Fruit fly (Drosophila melanogaster) whole organism, embryonic: ENCODE results near the gene Ir93a.
A peak's percentile ranks its signal among the peaks of the same experiment; 100 is the strongest.

Source experiments
- Ada2b ChIP-seq: fragments of 200-800 bp; sonication (Bioruptor generic); IDR thresholded peaks from 2 replicates; pipeline ENCODE4 v1.3.6; 2022; ENCODE audit warnings: missing biosample characterization, missing genetic modification characterization
- CG10274 ChIP-seq: fragments of 200-800 bp; sonication (Bioruptor generic); optimal IDR thresholded peaks from 3 replicates; lab custom pipeline; 2017; ENCODE audit warnings: missing biosample characterization, mild to moderate bottlenecking, missing genetic modification characterization
- CG10565 ChIP-seq: fragments of 200-800 bp; sonication (Bioruptor generic); optimal IDR thresholded peaks from 3 replicates; lab custom pipeline; 2016; ENCODE audit warnings: missing biosample characterization, mild to moderate bottlenecking, missing genetic modification characterization
- CG10979 ChIP-seq: fragments of 200-800 bp; sonication (Bioruptor generic); optimal IDR thresholded peaks from 2 replicates; lab custom pipeline; 2018; ENCODE audit warnings: missing biosample characterization, mild to moderate bottlenecking, missing genetic modification characterization, moderate library complexity
- CG11093 ChIP-seq: fragments of 200-800 bp; sonication (Bioruptor generic); IDR thresholded peaks from 3 replicates; pipeline ENCODE4 v1.3.6; 2022; ENCODE audit warnings: missing biosample characterization, missing genetic modification characterization
- CG11504 ChIP-seq: fragments of 200-800 bp; sonication (Bioruptor generic); optimal IDR thresholded peaks from 3 replicates; lab custom pipeline; 2019; ENCODE audit warnings: missing biosample characterization, mild to moderate bottlenecking, missing genetic modification characterization, moderate library complexity
- CG11723 ChIP-seq: fragments of 200-800 bp; sonication (Bioruptor generic); optimal IDR thresholded peaks from 2 replicates; lab custom pipeline; 2017; ENCODE audit warnings: missing biosample characterization, mild to moderate bottlenecking, missing genetic modification characterization
- CG1233 ChIP-seq: fragments of 200-800 bp; sonication (Bioruptor generic); optimal IDR thresholded peaks from 4 replicates; lab custom pipeline; 2018; ENCODE audit warnings: missing biosample characterization, mild to moderate bottlenecking, missing genetic modification characterization
- CG16863 ChIP-seq: fragments of 200-800 bp; sonication (Bioruptor generic); optimal IDR thresholded peaks from 3 replicates; lab custom pipeline; 2016; ENCODE audit warnings: missing biosample characterization, missing genetic modification characterization
- CG17186 ChIP-seq: fragments of 200-800 bp; sonication (Bioruptor generic); optimal IDR thresholded peaks from 3 replicates; lab custom pipeline; 2017; ENCODE audit warnings: missing biosample characterization, missing genetic modification reagents, missing genetic modification characterization
- CG17328 ChIP-seq: fragments of 200-800 bp; sonication (Bioruptor generic); IDR thresholded peaks from 2 replicates; pipeline ENCODE4 v1.3.6; 2022; ENCODE audit warnings: missing biosample characterization, missing genetic modification characterization
- CG2116 ChIP-seq: fragments of 200-800 bp; sonication (Bioruptor generic); optimal IDR thresholded peaks from 3 replicates; lab custom pipeline; 2018; ENCODE audit warnings: missing biosample characterization, mild to moderate bottlenecking, missing genetic modification characterization
- CG30431 ChIP-seq: fragments of 200-800 bp; sonication (Bioruptor generic); optimal IDR thresholded peaks from 2 replicates; lab custom pipeline; 2017; ENCODE audit warnings: missing biosample characterization, missing genetic modification characterization
- CG3065 ChIP-seq: fragments of 200-800 bp; sonication (Bioruptor generic); optimal IDR thresholded peaks from 2 replicates; lab custom pipeline; 2016; ENCODE audit warnings: missing biosample characterization, missing genetic modification characterization
- CG3847 ChIP-seq: fragments of 200-800 bp; sonication (Bioruptor generic); IDR thresholded peaks from 2 replicates; pipeline ENCODE4 v1.3.6; 2022; ENCODE audit warnings: missing biosample characterization, missing genetic modification characterization
- CG6683 ChIP-seq: fragments of 200-800 bp; sonication (Bioruptor generic); optimal IDR thresholded peaks from 2 replicates; lab custom pipeline; 2017; ENCODE audit warnings: missing biosample characterization, mild to moderate bottlenecking, missing genetic modification characterization, missing genetic modification reagents
- CG6765 ChIP-seq: fragments of 200-800 bp; sonication (Bioruptor generic); optimal IDR thresholded peaks from 3 replicates; lab custom pipeline; 2017; ENCODE audit warnings: missing biosample characterization, mild to moderate bottlenecking, missing genetic modification characterization
- CG9797 ChIP-seq: fragments of 200-800 bp; sonication (Bioruptor generic); optimal IDR thresholded peaks from 3 replicates; lab custom pipeline; 2018; ENCODE audit warnings: missing biosample characterization, mild to moderate bottlenecking, missing genetic modification characterization
- CrebB ChIP-seq: fragments of 200-800 bp; sonication (Bioruptor generic); optimal IDR thresholded peaks from 3 replicates; lab custom pipeline; 2018; ENCODE audit warnings: missing biosample characterization, mild to moderate bottlenecking, missing genetic modification characterization
- D ChIP-seq, 2 experiments: fragments of 200-800 bp in 1 of 2; fragments of >200 bp in 1 of 2; sonication (Bioruptor generic) in 1 of 2; optimal IDR thresholded peaks; 2 replicates in 1 of 2; 3 replicates in 1 of 2; lab custom pipeline; 2017; ENCODE audit warnings: mild to moderate bottlenecking in 1 of 2, missing biosample characterization in 1 of 2, missing genetic modification characterization in 1 of 2, missing genetic modification reagents in 1 of 2
- ERR ChIP-seq: fragments of 200-800 bp; sonication (Bioruptor generic); optimal IDR thresholded peaks from 2 replicates; lab custom pipeline; 2016; ENCODE audit warnings: missing biosample characterization, missing genetic modification characterization
- Ets65A ChIP-seq: fragments of 200-800 bp; sonication (Bioruptor generic); peaks from one replicate; lab custom pipeline; 2016; ENCODE audit warnings: missing biosample characterization, missing genetic modification characterization
- Fer1 ChIP-seq: fragments of 200-800 bp; sonication (Bioruptor generic); optimal IDR thresholded peaks from 2 replicates; lab custom pipeline; 2017; ENCODE audit warnings: missing biosample characterization, mild to moderate bottlenecking, missing genetic modification characterization
- GATAe ChIP-seq: fragments of 200-800 bp; sonication (Bioruptor generic); conservative IDR thresholded peaks from 2 replicates; pipeline ENCODE4 v1.3.6; 2022; ENCODE audit warnings: missing biosample characterization, missing genetic modification characterization
- Hey ChIP-seq: fragments of 200-800 bp; sonication (Bioruptor generic); optimal IDR thresholded peaks from 3 replicates; lab custom pipeline; 2018; ENCODE audit warnings: missing biosample characterization, mild to moderate bottlenecking, missing genetic modification characterization
- Max ChIP-seq: fragments of 200-800 bp; sonication (Bioruptor generic); optimal IDR thresholded peaks from 2 replicates; lab custom pipeline; 2016; ENCODE audit warnings: missing biosample characterization, mild to moderate bottlenecking, missing genetic modification characterization
- Pdp1 ChIP-seq, 2 experiments: fragments of 200-800 bp; sonication (Bioruptor generic); optimal IDR thresholded peaks; 3 replicates each; lab custom pipeline; 2016; ENCODE audit warnings: missing biosample characterization in 2 of 2, missing genetic modification characterization in 2 of 2, mild to moderate bottlenecking in 1 of 2, moderate library complexity in 1 of 2
- Poxn ChIP-seq: fragments of 200-800 bp; sonication (Bioruptor generic); IDR thresholded peaks from 2 replicates; pipeline ENCODE4 v1.3.6; 2022; ENCODE audit warnings: missing biosample characterization, missing genetic modification characterization
- Ptx1 ChIP-seq: fragments of 200-800 bp; sonication (Bioruptor generic); IDR thresholded peaks from 2 replicates; pipeline ENCODE4 v1.3.6; 2022; ENCODE audit warnings: missing biosample characterization, missing genetic modification characterization
- Sox102F ChIP-seq: fragments of 200-800 bp; sonication (Bioruptor generic); optimal IDR thresholded peaks from 2 replicates; lab custom pipeline; 2018; ENCODE audit warnings: missing biosample characterization, mild to moderate bottlenecking, missing genetic modification characterization, moderate library complexity
- Taf1 ChIP-seq: fragments of 200-800 bp; sonication (Bioruptor generic); IDR thresholded peaks from 2 replicates; pipeline ENCODE4 v1.3.6; 2022; ENCODE audit warnings: missing biosample characterization, missing genetic modification characterization
- bigmax ChIP-seq: fragments of 200-800 bp; sonication (Bioruptor generic); optimal IDR thresholded peaks from 2 replicates; lab custom pipeline; 2018; ENCODE audit warnings: missing biosample characterization, mild to moderate bottlenecking, missing genetic modification characterization
- cato ChIP-seq: fragments of 200-800 bp; sonication (Bioruptor generic); optimal IDR thresholded peaks from 2 replicates; lab custom pipeline; 2016; ENCODE audit warnings: missing biosample characterization, missing genetic modification characterization, borderline replicate concordance
- caup ChIP-seq: fragments of 200-800 bp; sonication (Bioruptor generic); optimal IDR thresholded peaks from 3 replicates; lab custom pipeline; 2017; ENCODE audit warnings: missing biosample characterization, mild to moderate bottlenecking, missing genetic modification characterization, moderate library complexity; ENCODE audit not compliant: severe bottlenecking
- cg ChIP-seq: fragments of 200-800 bp; sonication (Bioruptor generic); optimal IDR thresholded peaks from 3 replicates; lab custom pipeline; 2019; ENCODE audit warnings: missing biosample characterization, mild to moderate bottlenecking, missing genetic modification characterization, moderate library complexity
- chm ChIP-seq: fragments of 200-800 bp; sonication (Bioruptor generic); IDR thresholded peaks from 2 replicates; pipeline ENCODE4 v1.3.6; 2022; ENCODE audit warnings: missing biosample characterization, missing genetic modification characterization
- ci ChIP-seq: fragments of 200-800 bp; sonication (Bioruptor generic); IDR thresholded peaks from 3 replicates; pipeline ENCODE4 v1.3.6; 2022; ENCODE audit warnings: missing biosample characterization, missing genetic modification characterization
- en ChIP-seq: fragments of 200-800 bp; sonication (Bioruptor generic); optimal IDR thresholded peaks from 2 replicates; lab custom pipeline; 2016; ENCODE audit warnings: missing biosample characterization, missing genetic modification characterization
- eyg ChIP-seq: fragments of 200-800 bp; sonication (Bioruptor generic); optimal IDR thresholded peaks from 3 replicates; lab custom pipeline; 2016; ENCODE audit warnings: missing biosample characterization, missing genetic modification characterization
- insv ChIP-seq, 2 experiments: fragments of 200-800 bp; sonication (Bioruptor generic); optimal IDR thresholded peaks; 3 replicates each; lab custom pipeline; 2016 to 2018; ENCODE audit warnings: missing biosample characterization in 2 of 2, missing genetic modification characterization in 2 of 2
- lov ChIP-seq, 2 experiments: fragments of 200-800 bp in 1 of 2; fragments of >200 bp in 1 of 2; sonication (Bioruptor generic) in 1 of 2; IDR thresholded peaks in 1 of 2; optimal IDR thresholded peaks in 1 of 2; 2 replicates in 1 of 2; 3 replicates in 1 of 2; pipeline versions ENCODE4 v1.3.6 to Lab custom; 2017 to 2022; ENCODE audit warnings: missing biosample characterization in 1 of 2, missing genetic modification characterization in 1 of 2
- pho ChIP-seq: fragments of 200-800 bp; sonication (Bioruptor generic); optimal IDR thresholded peaks from 2 replicates; lab custom pipeline; 2016; ENCODE audit warnings: missing biosample characterization, missing genetic modification characterization
- pzg ChIP-seq: fragments of 200-800 bp; sonication (Bioruptor generic); optimal IDR thresholded peaks from 3 replicates; lab custom pipeline; 2018; ENCODE audit warnings: missing biosample characterization, mild to moderate bottlenecking, missing genetic modification characterization, moderate library complexity
- ranshi ChIP-seq: fragments of 200-800 bp; sonication (Bioruptor generic); IDR thresholded peaks from 2 replicates; pipeline ENCODE4 v1.3.6; 2022; ENCODE audit warnings: missing biosample characterization, missing genetic modification characterization
- row ChIP-seq: fragments of 200-800 bp; sonication (Bioruptor generic); IDR thresholded peaks from 3 replicates; pipeline ENCODE4 v1.3.6; 2022; ENCODE audit warnings: missing biosample characterization, missing genetic modification characterization
- run ChIP-seq: fragments of 200-800 bp; sonication (Bioruptor generic); optimal IDR thresholded peaks from 3 replicates; lab custom pipeline; 2018; ENCODE audit warnings: missing biosample characterization, mild to moderate bottlenecking, missing genetic modification characterization
- tna ChIP-seq: fragments of 200-800 bp; sonication (Bioruptor generic); IDR thresholded peaks from 2 replicates; pipeline ENCODE4 v1.3.6; 2022; ENCODE audit warnings: missing biosample characterization, missing genetic modification characterization; ENCODE audit not compliant: partially characterized antibody
- vvl ChIP-seq: fragments of 200-800 bp; sonication (Bioruptor generic); IDR thresholded peaks from 2 replicates; pipeline ENCODE4 v1.3.6; 2022; ENCODE audit warnings: missing biosample characterization, missing genetic modification characterization
- wdn ChIP-seq: fragments of 200-800 bp; sonication (Bioruptor generic); IDR thresholded peaks from 2 replicates; pipeline ENCODE4 v1.3.6; 2022; ENCODE audit warnings: missing biosample characterization, missing genetic modification characterization

Ir93a gene

DNA sequence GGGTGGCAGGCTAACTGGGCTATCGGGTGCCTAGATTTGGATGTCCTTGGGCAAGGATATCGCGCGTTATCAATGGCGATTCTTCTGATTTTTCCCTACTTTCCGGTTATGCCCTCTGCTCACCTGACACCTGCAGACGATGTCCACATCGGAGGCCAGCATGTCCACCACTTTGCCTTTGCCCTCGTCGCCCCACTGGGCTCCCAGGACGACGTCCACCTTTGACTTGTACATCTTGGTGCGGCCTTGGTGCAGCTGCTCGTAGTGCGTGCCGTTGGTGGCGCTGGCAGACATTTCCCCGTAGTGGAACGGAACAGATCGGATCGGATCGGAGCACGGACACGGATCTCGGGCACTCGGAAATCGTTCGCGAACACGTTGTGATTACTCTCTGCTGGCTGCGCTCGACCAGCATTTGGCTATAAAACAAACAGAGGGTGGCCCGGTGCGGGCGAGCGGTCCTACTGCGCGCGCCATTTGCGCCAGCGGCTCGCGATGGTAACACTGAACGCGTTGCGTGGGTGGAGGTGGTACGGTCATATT is 29.5 kb downstream of the Ir93a start, which contains the start of gene Adss (continued):
- TF ChIP-seq tna (GFP tag; lab: Robert Waterston, UW) (no peak; the same call in 1 of the 2 replicates), D (optimal IDR thresholded peaks at IDR 0.05; lab: Kevin White, UChicago) (peak; percentile 62), D (GFP tag; optimal IDR thresholded peaks at IDR 0.05; lab: Kevin White, UChicago) (no peak), vvl (GFP tag; lab: Robert Waterston, UW) (peak; percentile 41; the same call in 1 of the 2 replicates), CG11723 (GFP tag; lab: Kevin White, UChicago) (no peak), CG16863 (GFP tag; lab: Kevin White, UChicago) (peak; percentile 18), Max (GFP tag; lab: Kevin White, UChicago) (peak; percentile 9), CG1233 (no peak), ci (GFP tag; lab: Robert Waterston, UW) (peak; percentile 74; the same call in 2 of the 3 replicates), bigmax (no peak), CG3847 (GFP tag; lab: Robert Waterston, UW) (peak; percentile 36; the same call in 1 of the 2 replicates), CG11504 (tag; lab: Kevin White, UChicago) (no peak), Pdp1 (GFP tag; optimal IDR thresholded peaks at IDR 0.05; lab: Kevin White, UChicago) (peak; percentile 7 to 29), Taf1 (GFP tag; lab: Robert Waterston, UW) (no peak), Fer1 (GFP tag; lab: Kevin White, UChicago) (peak; percentile 21), pzg (peak; percentile 90), pho (peak; percentile 10), CG17186 (GFP tag; lab: Kevin White, UChicago) (peak; percentile 89), wdn (GFP tag; lab: Robert Waterston, UW) (peak; percentile 40; the same call in 1 of the 2 replicates), CG10979 (tag; lab: Kevin White, UChicago) (no peak), CG11093 (no peak), lov (optimal IDR thresholded peaks at IDR 0.05; lab: Kevin White, UChicago) (no peak), lov (GFP tag; IDR thresholded peaks at IDR 0.05; lab: Robert Waterston, UW) (peak; percentile 61; the same call in 2 of the 3 replicates), Hey (tag; lab: Kevin White, UChicago) (no peak), Ptx1 (GFP tag; lab: Robert Waterston, UW) (no peak), Poxn (no peak), row (GFP tag; lab: Robert Waterston, UW) (peak; percentile 53; the same call in 2 of the 3 replicates), cg (GFP tag; lab: Kevin White, UChicago) (peak; percentile 77), CG3065 (GFP tag; lab: Kevin White, UChicago) (no peak), CG6683 (GFP tag; lab: Kevin White, UChicago) (no peak), run (no peak), caup (peak; percentile 46), CG9797 (GFP tag; lab: Kevin White, UChicago) (peak; percentile 89), Sox102F (GFP tag; lab: Kevin White, UChicago) (no peak), Ada2b (GFP tag; lab: Robert Waterston, UW) (no peak), Ets65A (GFP tag; lab: Kevin White, UChicago) (no peak), ERR (GFP tag; lab: Kevin White, UChicago) (no peak), CG10274 (no peak), CG10565 (GFP tag; lab: Kevin White, UChicago) (no peak), GATAe (GFP tag; lab: Robert Waterston, UW) (no peak), en (GFP tag; lab: Kevin White, UChicago) (no peak), chm (GFP tag; lab: Robert Waterston, UW) (no peak), CG6765 (GFP tag; lab: Kevin White, UChicago) (peak; percentile 48), eyg (GFP tag; lab: Kevin White, UChicago) (peak; percentile 2), CG2116 (no peak), cato (no peak), insv (GFP tag; optimal IDR thresholded peaks at IDR 0.05; lab: Kevin White, UChicago) (peak in 1 of 2 experiments; percentile 6), CrebB (tag; lab: Kevin White, UChicago) (no peak), ranshi (peak; percentile 21; the same call in 1 of the 2 replicates), CG17328 (GFP tag; lab: Robert Waterston, UW) (peak; percentile 22; the same call in 1 of the 2 replicates), CG30431 (GFP tag; lab: Kevin White, UChicago) (no peak)
